Fruit fly (Drosophila melanogaster): ENCODE measurements around the gene wg.

wg gene

DNA sequence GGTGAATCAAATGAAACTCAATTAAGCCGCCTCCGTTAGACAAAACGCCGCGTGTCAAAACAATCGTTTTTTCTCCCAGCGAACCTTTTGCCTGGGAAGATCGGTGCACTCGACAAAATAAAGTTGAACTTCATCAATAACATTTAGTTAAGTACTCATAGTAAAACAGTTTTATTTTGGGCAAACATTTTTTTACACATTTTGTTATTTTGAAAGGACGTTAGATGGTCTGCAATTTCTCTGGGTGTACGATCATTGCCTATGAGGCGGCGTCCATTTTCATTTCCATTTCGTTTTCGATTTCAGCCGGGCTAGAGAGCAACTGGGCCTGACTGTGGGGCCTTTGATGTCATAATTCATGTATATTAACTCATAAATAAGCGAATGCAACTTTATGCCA is 19.4 kb downstream of the wg start:
- no peak for TF ChIP-seq tai (GFP tag; optimal IDR thresholded peaks at IDR 0.05)

DNA sequence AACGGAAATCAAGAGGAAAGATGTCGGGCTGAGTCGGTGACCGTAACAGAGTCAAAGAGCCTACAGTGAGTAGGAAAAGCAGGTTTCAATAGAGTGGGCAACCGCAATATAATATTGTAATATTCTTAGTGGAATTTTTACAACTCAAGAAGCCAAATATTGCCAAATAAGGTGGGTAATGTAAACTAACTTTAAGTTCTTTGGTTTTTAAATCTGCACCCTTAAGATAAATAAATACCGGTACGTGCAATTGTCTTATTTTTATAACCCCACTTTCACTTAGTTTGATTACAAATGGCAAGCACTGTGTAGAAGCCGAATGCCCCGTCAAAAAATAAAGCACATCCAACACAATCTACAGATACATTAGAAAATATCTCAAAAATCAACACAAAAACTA is 25.8 kb downstream of the wg start:
- TF ChIP-seq lola (GFP tag; optimal IDR thresholded peaks at IDR 0.05) = no peak
- no peak for TF ChIP-seq rgr (GFP tag; optimal IDR thresholded peaks at IDR 0.05)
- no peak for TF ChIP-seq jim (GFP tag; optimal IDR thresholded peaks at IDR 0.05)
- TF ChIP-seq fru (GFP tag; optimal IDR thresholded peaks at IDR 0.05) = no peak
- TF ChIP-seq ey (GFP tag; optimal IDR thresholded peaks at IDR 0.05) = no peak
- no peak for TF ChIP-seq brk (GFP tag; optimal IDR thresholded peaks at IDR 0.05)
- no peak for TF ChIP-seq CG32264 (GFP tag; optimal IDR thresholded peaks at IDR 0.05)
- TF ChIP-seq sage (GFP tag; optimal IDR thresholded peaks at IDR 0.05) = no peak
- TF ChIP-seq usp (GFP tag; optimal IDR thresholded peaks at IDR 0.05) = no peak

DNA sequence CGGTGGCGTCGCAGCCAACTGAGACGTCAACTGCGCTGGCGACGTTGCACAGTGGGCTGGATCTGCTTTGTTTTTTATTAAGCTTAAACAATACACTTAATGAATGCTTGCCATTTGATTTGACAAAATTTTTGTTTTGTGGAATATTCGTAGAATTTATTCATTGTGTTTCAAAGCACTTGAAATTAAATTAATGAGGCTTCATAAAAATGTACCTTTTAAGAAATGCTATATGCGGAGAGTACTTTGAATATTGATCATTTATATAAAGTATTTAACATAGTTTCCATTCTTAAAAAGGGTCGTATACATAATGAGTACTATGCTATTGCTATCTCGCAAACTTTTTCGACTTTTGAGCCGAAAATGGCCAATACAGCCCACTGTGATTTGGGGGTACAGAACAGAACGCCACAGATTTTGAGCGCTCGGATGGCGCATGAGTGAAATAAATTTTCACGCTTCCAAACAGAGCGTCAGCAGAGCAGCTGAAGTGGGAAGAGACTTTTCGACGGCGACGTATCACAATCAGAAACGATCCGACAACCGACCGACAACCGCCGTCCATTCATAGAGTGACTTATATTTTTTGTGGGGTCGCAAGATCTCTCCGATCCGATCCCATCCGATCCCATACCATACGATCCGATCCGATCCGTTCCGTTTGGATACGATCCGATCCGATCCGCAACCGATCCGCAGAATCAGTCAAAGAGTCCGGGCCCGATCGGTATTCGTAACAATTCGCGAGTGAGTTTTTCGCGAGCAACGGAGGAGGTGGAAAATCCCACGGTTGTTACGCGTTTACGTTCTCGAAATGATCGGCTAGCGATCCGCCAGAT is 26.4 kb downstream of the wg start, which contains the start of gene Wnt6:
Gene Wnt6 (plus strand): TSS at position 531 of the 842 bp plus-strand sequence.
- no peak for TF ChIP-seq GATAd (GFP tag; optimal IDR thresholded peaks at IDR 0.05)
- peak; percentile 28 for TF ChIP-seq fru (GFP tag; optimal IDR thresholded peaks at IDR 0.05)
- peak; percentile 39 for TF ChIP-seq sv (GFP tag; optimal IDR thresholded peaks at IDR 0.05)
- no peak for TF ChIP-seq jim (GFP tag; optimal IDR thresholded peaks at IDR 0.05)
- peak; percentile 12 for TF ChIP-seq Hnf4 (GFP tag; optimal IDR thresholded peaks at IDR 0.05)
- no peak for TF ChIP-seq Abd-B (GFP tag; optimal IDR thresholded peaks at IDR 0.05)
- peak; percentile 51 for TF ChIP-seq OdsH (GFP tag; optimal IDR thresholded peaks at IDR 0.05)
- no peak for TF ChIP-seq woc (GFP tag; optimal IDR thresholded peaks at IDR 0.05)
- no peak for TF ChIP-seq Rel (GFP tag; optimal IDR thresholded peaks at IDR 0.05)
- no peak for TF ChIP-seq Rel (tag; optimal IDR thresholded peaks at IDR 0.05)
- TF ChIP-seq Jra (GFP tag; optimal IDR thresholded peaks at IDR 0.05) = no peak
- peak; percentile 50 for TF ChIP-seq ey (GFP tag; optimal IDR thresholded peaks at IDR 0.05)
- TF ChIP-seq h (GFP tag; optimal IDR thresholded peaks at IDR 0.05) = peak; percentile 6
- no peak for TF ChIP-seq dmrt93B (GFP tag; optimal IDR thresholded peaks at IDR 0.05)
- no peak for TF ChIP-seq Hr83 (GFP tag; optimal IDR thresholded peaks at IDR 0.05; ENCODE audit: poor library complexity, severe bottlenecking)
- TF ChIP-seq Dfd (GFP tag; optimal IDR thresholded peaks at IDR 0.05) = no peak
- TF ChIP-seq psq (GFP tag; optimal IDR thresholded peaks at IDR 0.05) = no peak
- peak in 1 of 2 experiments; percentile 47 for TF ChIP-seq foxo (GFP tag; optimal IDR thresholded peaks at IDR 0.05)
- TF ChIP-seq lola (GFP tag; optimal IDR thresholded peaks at IDR 0.05) = no peak
- TF ChIP-seq N (GFP tag; optimal IDR thresholded peaks at IDR 0.05) = no peak
- peak; percentile 56 for TF ChIP-seq Sp1 (GFP tag; optimal IDR thresholded peaks at IDR 0.05)
- TF ChIP-seq Vsx2 (GFP tag; optimal IDR thresholded peaks at IDR 0.05; ENCODE audit: partially characterized antibody) = no peak
- TF ChIP-seq HLH106 (tag; optimal IDR thresholded peaks at IDR 0.05) = no peak
- TF ChIP-seq brk (GFP tag; optimal IDR thresholded peaks at IDR 0.05) = no peak
- TF ChIP-seq dsf (GFP tag; optimal IDR thresholded peaks at IDR 0.05; ENCODE audit: borderline replicate concordance) = no peak
- no peak for TF ChIP-seq rgr (GFP tag; optimal IDR thresholded peaks at IDR 0.05)
- no peak for TF ChIP-seq tai (GFP tag; optimal IDR thresholded peaks at IDR 0.05)
- no peak for TF ChIP-seq Myc (optimal IDR thresholded peaks at IDR 0.05)
- no peak for TF ChIP-seq Hr78 (GFP tag; optimal IDR thresholded peaks at IDR 0.05)
- no peak for TF ChIP-seq CG32264 (GFP tag; optimal IDR thresholded peaks at IDR 0.05)
- TF ChIP-seq usp (GFP tag; optimal IDR thresholded peaks at IDR 0.05) = no peak
- TF ChIP-seq Mio (GFP tag; optimal IDR thresholded peaks at IDR 0.05) = no peak
- no peak for TF ChIP-seq dl (GFP tag; optimal IDR thresholded peaks at IDR 0.05; ENCODE audit: insufficient read depth in 1 of 2, partially characterized antibody in 2 of 2)
- TF ChIP-seq CrebA (GFP tag; optimal IDR thresholded peaks at IDR 0.05; ENCODE audit: borderline replicate concordance) = no peak
- TF ChIP-seq pan (optimal IDR thresholded peaks at IDR 0.05) = no peak
- TF ChIP-seq sage (GFP tag; optimal IDR thresholded peaks at IDR 0.05) = no peak
- TF ChIP-seq Dif (GFP tag; optimal IDR thresholded peaks at IDR 0.05; ENCODE audit: partially characterized antibody) = no peak
- no peak for TF ChIP-seq br (GFP tag; optimal IDR thresholded peaks at IDR 0.05)
- no peak for TF ChIP-seq CG9705 (GFP tag; optimal IDR thresholded peaks at IDR 0.05)

Measured in whole organism, wandering third instar larva.